Fruit fly (Drosophila melanogaster) whole organism, embryonic: ENCODE results near the gene CG31294.

Source experiments
- Abd-B ChIP-seq: fragments of 200-800 bp; sonication (Bioruptor generic); optimal IDR thresholded peaks from 2 replicates; lab custom pipeline; 2018; ENCODE audit warnings: missing biosample characterization, mild to moderate bottlenecking, missing genetic modification characterization, moderate library complexity
- B-H1 ChIP-seq: fragments of 200-800 bp; sonication (Bioruptor generic); IDR thresholded peaks from 3 replicates; pipeline ENCODE4 v1.3.6; 2022; ENCODE audit warnings: missing biosample characterization, missing genetic modification characterization
- CG10565 ChIP-seq: fragments of 200-800 bp; sonication (Bioruptor generic); optimal IDR thresholded peaks from 3 replicates; lab custom pipeline; 2016; ENCODE audit warnings: missing biosample characterization, mild to moderate bottlenecking, missing genetic modification characterization
- CG11456 ChIP-seq: fragments of 200-800 bp; sonication (Bioruptor generic); IDR thresholded peaks from 3 replicates; pipeline ENCODE4 v1.3.6; 2022; ENCODE audit warnings: missing biosample characterization, missing genetic modification characterization
- CG12659 ChIP-seq: fragments of 200-800 bp; sonication (Bioruptor generic); optimal IDR thresholded peaks from 3 replicates; lab custom pipeline; 2017; ENCODE audit warnings: mild to moderate bottlenecking, missing biosample characterization, missing genetic modification reagents, missing genetic modification characterization
- CG13296 ChIP-seq: fragments of 200-800 bp; sonication (Bioruptor generic); optimal IDR thresholded peaks from 3 replicates; lab custom pipeline; 2018; ENCODE audit warnings: missing biosample characterization, mild to moderate bottlenecking, missing genetic modification characterization
- CG15073 ChIP-seq: fragments of 200-800 bp; sonication (Bioruptor generic); optimal IDR thresholded peaks from 2 replicates; lab custom pipeline; 2016; ENCODE audit warnings: missing biosample characterization, missing genetic modification characterization
- CG17361 ChIP-seq: fragments of 200-800 bp; sonication (Bioruptor generic); IDR thresholded peaks from 3 replicates; pipeline ENCODE4 v1.3.6; 2022; ENCODE audit warnings: missing biosample characterization, missing genetic modification characterization
- CG2120 ChIP-seq: fragments of 200-800 bp; sonication (Bioruptor generic); optimal IDR thresholded peaks from 3 replicates; lab custom pipeline; 2016; ENCODE audit warnings: missing biosample characterization, missing genetic modification characterization
- CG30431 ChIP-seq: fragments of 200-800 bp; sonication (Bioruptor generic); optimal IDR thresholded peaks from 2 replicates; lab custom pipeline; 2017; ENCODE audit warnings: missing biosample characterization, missing genetic modification characterization
- CG34376 ChIP-seq: fragments of 200-800 bp; sonication (Bioruptor generic); optimal IDR thresholded peaks from 2 replicates; lab custom pipeline; 2018; ENCODE audit warnings: missing biosample characterization, mild to moderate bottlenecking, missing genetic modification characterization
- CG34422 ChIP-seq: fragments of 200-800 bp; sonication (Bioruptor generic); IDR thresholded peaks from 3 replicates; pipeline ENCODE4 v1.3.6; 2022; ENCODE audit warnings: missing biosample characterization, missing genetic modification characterization
- CG4328 ChIP-seq: fragments of 200-800 bp; sonication (Bioruptor generic); optimal IDR thresholded peaks from 3 replicates; lab custom pipeline; 2017; ENCODE audit warnings: missing biosample characterization, missing genetic modification reagents, missing genetic modification characterization
- CG43689 ChIP-seq: fragments of 200-800 bp; sonication (Bioruptor generic); IDR thresholded peaks from 2 replicates; pipeline ENCODE4 v1.3.6; 2022; ENCODE audit warnings: missing biosample characterization, missing genetic modification characterization
- CG4730 ChIP-seq: fragments of 200-800 bp; sonication (Bioruptor generic); IDR thresholded peaks from 2 replicates; pipeline ENCODE4 v1.3.6; 2022; ENCODE audit warnings: missing biosample characterization, missing genetic modification characterization
- CG6689 ChIP-seq: fragments of 200-800 bp; sonication (Bioruptor generic); IDR thresholded peaks from 2 replicates; pipeline ENCODE4 v1.3.6; 2022; ENCODE audit warnings: missing biosample characterization, missing genetic modification characterization
- CG6813 ChIP-seq: fragments of 200-800 bp; sonication (Bioruptor generic); optimal IDR thresholded peaks from 2 replicates; lab custom pipeline; 2017; ENCODE audit warnings: missing biosample characterization, missing genetic modification characterization, mild to moderate bottlenecking, moderate library complexity, missing genetic modification reagents
- CG7357 ChIP-seq: fragments of 200-800 bp; sonication (Bioruptor generic); IDR thresholded peaks from 3 replicates; pipeline ENCODE4 v1.3.6; 2022; ENCODE audit warnings: missing biosample characterization, missing genetic modification characterization
- CG7928 ChIP-seq: fragments of 200-800 bp; sonication (Bioruptor generic); optimal IDR thresholded peaks from 2 replicates; lab custom pipeline; 2017; ENCODE audit warnings: missing biosample characterization, mild to moderate bottlenecking, missing genetic modification characterization
- CG7987 ChIP-seq: fragments of 200-800 bp; sonication (Bioruptor generic); optimal IDR thresholded peaks from 2 replicates; lab custom pipeline; 2018; ENCODE audit warnings: missing biosample characterization, mild to moderate bottlenecking, missing genetic modification characterization, moderate library complexity
- CG9932 ChIP-seq: fragments of 200-800 bp; sonication (Bioruptor generic); IDR thresholded peaks from 2 replicates; pipeline ENCODE4 v1.3.6; 2022; ENCODE audit warnings: missing biosample characterization, missing genetic modification characterization
- CkIIα-i1 ChIP-seq: fragments of 200-800 bp; sonication (Bioruptor generic); IDR thresholded peaks from 2 replicates; pipeline ENCODE4 v1.3.6; 2022; ENCODE audit warnings: missing biosample characterization, missing genetic modification characterization
- CrebB ChIP-seq: fragments of 200-800 bp; sonication (Bioruptor generic); optimal IDR thresholded peaks from 3 replicates; lab custom pipeline; 2018; ENCODE audit warnings: missing biosample characterization, mild to moderate bottlenecking, missing genetic modification characterization
- Deaf1 ChIP-seq: fragments of 200-800 bp; optimal IDR thresholded peaks from 3 replicates; lab custom pipeline; 2019; ENCODE audit warnings: missing biosample characterization, mild to moderate bottlenecking, missing genetic modification characterization, moderate library complexity
- Dll ChIP-seq: fragments of 200-800 bp; sonication (Bioruptor generic); IDR thresholded peaks from 4 replicates; pipeline ENCODE4 v1.3.6; 2022; ENCODE audit warnings: missing biosample characterization, missing genetic modification characterization; ENCODE audit not compliant: partially characterized antibody
- Drgx ChIP-seq: fragments of 200-800 bp; sonication (Bioruptor generic); IDR thresholded peaks from 2 replicates; pipeline ENCODE4 v1.3.6; 2022; ENCODE audit warnings: missing biosample characterization, missing genetic modification characterization
- Ets97D ChIP-seq: fragments of 200-800 bp; sonication (Bioruptor generic); optimal IDR thresholded peaks from 3 replicates; lab custom pipeline; 2016; ENCODE audit warnings: missing biosample characterization, missing genetic modification characterization
- Hmr ChIP-seq: fragments of 200-800 bp; sonication (Bioruptor generic); optimal IDR thresholded peaks from 3 replicates; lab custom pipeline; 2017; ENCODE audit warnings: mild to moderate bottlenecking, missing biosample characterization, missing genetic modification reagents, missing genetic modification characterization
- Mes4 ChIP-seq: fragments of 200-800 bp; sonication (Bioruptor generic); optimal IDR thresholded peaks from 2 replicates; lab custom pipeline; 2016; ENCODE audit warnings: missing biosample characterization, missing genetic modification characterization
- NC2β ChIP-seq: fragments of 200-800 bp; sonication (Bioruptor generic); optimal IDR thresholded peaks from 2 replicates; lab custom pipeline; 2016; ENCODE audit warnings: missing biosample characterization, missing genetic modification characterization
- Six4 ChIP-seq: fragments of 200-800 bp; sonication (Bioruptor generic); optimal IDR thresholded peaks from 2 replicates; lab custom pipeline; 2016; ENCODE audit warnings: missing biosample characterization, missing genetic modification characterization
- ab ChIP-seq: fragments of 200-800 bp; sonication (Bioruptor generic); optimal IDR thresholded peaks from 2 replicates; lab custom pipeline; 2016; ENCODE audit warnings: missing biosample characterization, missing genetic modification characterization
- al ChIP-seq: fragments of 200-800 bp; sonication (Bioruptor generic); IDR thresholded peaks from 2 replicates; pipeline ENCODE4 v1.3.6; 2022; ENCODE audit warnings: missing biosample characterization, missing genetic modification characterization
- ash1 ChIP-seq: fragments of 200-800 bp; sonication (Bioruptor generic); optimal IDR thresholded peaks from 2 replicates; lab custom pipeline; 2018; ENCODE audit warnings: missing biosample characterization, mild to moderate bottlenecking, missing genetic modification characterization
- cas ChIP-seq: fragments of 200-800 bp; sonication (Bioruptor generic); IDR thresholded peaks from 2 replicates; pipeline ENCODE4 v1.3.6; 2022; ENCODE audit warnings: missing biosample characterization, missing genetic modification characterization
- ci ChIP-seq: fragments of 200-800 bp; sonication (Bioruptor generic); IDR thresholded peaks from 3 replicates; pipeline ENCODE4 v1.3.6; 2022; ENCODE audit warnings: missing biosample characterization, missing genetic modification characterization
- disco-r ChIP-seq: fragments of 200-800 bp; sonication (Bioruptor generic); optimal IDR thresholded peaks from 2 replicates; lab custom pipeline; 2016; ENCODE audit warnings: missing biosample characterization, missing genetic modification characterization
- dmrt99B ChIP-seq: fragments of 200-800 bp; sonication (Bioruptor generic); optimal IDR thresholded peaks from 2 replicates; lab custom pipeline; 2018; ENCODE audit warnings: missing biosample characterization, mild to moderate bottlenecking, missing genetic modification characterization, moderate library complexity
- fd96Cb ChIP-seq: fragments of 200-800 bp; sonication (Bioruptor generic); optimal IDR thresholded peaks from 2 replicates; lab custom pipeline; 2018; ENCODE audit warnings: missing biosample characterization, mild to moderate bottlenecking, missing genetic modification characterization, moderate library complexity
- fu2 ChIP-seq: fragments of 200-800 bp; sonication (Bioruptor generic); optimal IDR thresholded peaks from 2 replicates; lab custom pipeline; 2016; ENCODE audit warnings: missing biosample characterization, missing genetic modification characterization
- gem ChIP-seq: fragments of 200-800 bp; sonication (Bioruptor generic); optimal IDR thresholded peaks from 2 replicates; lab custom pipeline; 2019; ENCODE audit warnings: missing biosample characterization, mild to moderate bottlenecking, missing genetic modification characterization, moderate library complexity
- jumu ChIP-seq: fragments of 200-800 bp; sonication (Bioruptor generic); optimal IDR thresholded peaks from 3 replicates; lab custom pipeline; 2016; ENCODE audit warnings: missing biosample characterization, missing genetic modification characterization
- kni ChIP-seq: fragments of 200-800 bp; sonication (Bioruptor generic); optimal IDR thresholded peaks from 3 replicates; lab custom pipeline; 2017; ENCODE audit warnings: mild to moderate bottlenecking, missing biosample characterization, missing genetic modification reagents, missing genetic modification characterization
- luna ChIP-seq: fragments of 200-800 bp; sonication (Bioruptor generic); optimal IDR thresholded peaks from 2 replicates; lab custom pipeline; 2016; ENCODE audit warnings: missing biosample characterization, missing genetic modification characterization
- otp ChIP-seq: fragments of 200-800 bp; sonication (Bioruptor generic); IDR thresholded peaks from 3 replicates; pipeline ENCODE4, ENCODE4 v1.3.6; 2022; ENCODE audit warnings: missing biosample characterization, missing genetic modification characterization
- pho ChIP-seq: fragments of 200-800 bp; sonication (Bioruptor generic); optimal IDR thresholded peaks from 2 replicates; lab custom pipeline; 2016; ENCODE audit warnings: missing biosample characterization, missing genetic modification characterization
- schlank ChIP-seq: fragments of 200-800 bp; sonication (Bioruptor generic); optimal IDR thresholded peaks from 2 replicates; lab custom pipeline; 2018; ENCODE audit warnings: missing biosample characterization, mild to moderate bottlenecking, missing genetic modification characterization
- sob ChIP-seq: fragments of 200-800 bp; sonication (Bioruptor generic); IDR thresholded peaks from 2 replicates; pipeline ENCODE4 v1.3.6; 2022; ENCODE audit warnings: missing biosample characterization, missing genetic modification characterization
- unc-4 ChIP-seq: fragments of 200-800 bp; sonication (Bioruptor generic); IDR thresholded peaks from 2 replicates; pipeline ENCODE4 v1.3.6; 2022; ENCODE audit warnings: missing biosample characterization, missing genetic modification characterization; ENCODE audit not compliant: partially characterized antibody

CG31294 gene

DNA sequence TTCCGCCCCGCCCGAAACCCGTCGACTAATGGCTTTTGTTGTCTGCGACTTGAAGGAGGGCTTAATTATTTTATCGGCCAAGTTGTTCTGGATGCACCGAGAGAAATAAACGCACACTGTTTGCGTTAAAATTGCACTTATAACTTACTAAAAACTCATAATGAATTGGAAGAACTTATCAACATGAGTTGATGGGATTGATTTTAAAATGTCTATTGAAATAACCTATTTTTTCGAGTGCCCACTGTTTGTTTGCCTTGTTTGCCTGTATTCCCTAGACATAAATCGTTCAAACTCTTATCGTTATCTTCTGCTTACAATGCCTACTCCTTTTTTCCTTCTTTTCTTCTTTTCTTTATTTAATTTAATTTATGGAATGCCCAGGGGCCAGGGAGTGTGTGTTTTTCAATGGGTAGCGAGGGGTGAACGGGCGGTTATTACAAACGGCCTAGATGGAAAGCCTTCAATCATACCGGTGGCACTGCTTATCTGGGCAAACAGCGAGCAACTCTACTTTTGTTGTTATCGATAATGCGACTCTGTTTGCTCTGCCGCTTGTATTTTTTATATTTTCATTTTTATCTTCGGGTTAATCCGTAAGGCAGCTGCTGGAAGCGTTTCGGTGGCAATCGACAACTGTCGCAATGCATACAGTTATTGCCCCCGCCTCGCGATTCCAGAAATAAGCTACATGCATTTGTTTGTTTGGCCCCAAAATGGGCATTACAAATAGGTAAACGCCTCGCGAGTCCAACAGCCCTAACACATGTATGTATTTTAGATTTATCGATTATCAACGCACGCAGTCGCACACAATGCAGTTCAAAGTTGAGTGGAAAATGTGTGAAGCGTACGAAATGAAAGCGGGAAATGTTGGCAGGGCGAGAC, 40.0 kb downstream of the CG31294 start (continued):
- TF ChIP-seq CG2120 (GFP tag; lab: Kevin White, UChicago), result peak; percentile 10
- peak; percentile 26; the same call in 1 of the 2 replicates for TF ChIP-seq Drgx (GFP tag; lab: Robert Waterston, UW)
- peak; percentile 53 for TF ChIP-seq CrebB (tag; lab: Kevin White, UChicago)
- peak; percentile 14 for TF ChIP-seq CG30431 (GFP tag; lab: Kevin White, UChicago)
- no peak for TF ChIP-seq CG43689 (GFP tag; lab: Robert Waterston, UW)
- TF ChIP-seq sob (GFP tag; lab: Robert Waterston, UW), result no peak
- TF ChIP-seq CG15073 (GFP tag; lab: Kevin White, UChicago), result no peak
- TF ChIP-seq gem (tag; lab: Kevin White, UChicago), result peak; percentile 79
- TF ChIP-seq CG7357, result no peak
- peak; percentile 56 for TF ChIP-seq kni (GFP tag; lab: Kevin White, UChicago)
- TF ChIP-seq CG10565 (GFP tag; lab: Kevin White, UChicago), result no peak
- TF ChIP-seq CG17361 (GFP tag; lab: Robert Waterston, UW), result peak; percentile 60; the same call in 2 of the 3 replicates
- TF ChIP-seq CG34376 (GFP tag; lab: Kevin White, UChicago), result no peak
- TF ChIP-seq cas (GFP tag; lab: Robert Waterston, UW), result no peak
- peak; percentile 27 for TF ChIP-seq Hmr (GFP tag; lab: Kevin White, UChicago)
- peak; percentile 28 for TF ChIP-seq CG12659 (GFP tag; lab: Kevin White, UChicago)
- no peak for TF ChIP-seq Ets97D (GFP tag; lab: Kevin White, UChicago)
- TF ChIP-seq disco-r (GFP tag; lab: Kevin White, UChicago), result no peak
- TF ChIP-seq CG34422 (GFP tag; lab: Robert Waterston, UW), result peak; percentile 26; the same call in 1 of the 3 replicates
- no peak for TF ChIP-seq Six4 (GFP tag; lab: Kevin White, UChicago)
- TF ChIP-seq CG6689 (GFP tag; lab: Robert Waterston, UW), result peak; percentile 61
- peak; percentile 14 for TF ChIP-seq jumu (GFP tag; lab: Kevin White, UChicago)
- TF ChIP-seq CG4328, result no peak
- no peak for TF ChIP-seq pho (GFP tag; lab: Kevin White, UChicago)
- no peak for TF ChIP-seq CG13296 (GFP tag; lab: Kevin White, UChicago)
- no peak for TF ChIP-seq ash1 (GFP tag; lab: Kevin White, UChicago)
- peak; percentile 62; the same call in 1 of the 3 replicates for TF ChIP-seq otp (GFP tag; lab: Robert Waterston, UW)
- TF ChIP-seq ci (GFP tag; lab: Robert Waterston, UW), result peak; percentile 52
- TF ChIP-seq ab, result no peak
- peak; percentile 54 for TF ChIP-seq Mes4 (GFP tag; lab: Kevin White, UChicago)
- TF ChIP-seq Deaf1 (tag; lab: Kevin White, UChicago), result no peak
- no peak for TF ChIP-seq CG7928 (GFP tag; lab: Kevin White, UChicago)
- TF ChIP-seq schlank (tag; lab: Kevin White, UChicago), result no peak
- TF ChIP-seq fu2 (GFP tag; lab: Kevin White, UChicago), result no peak
- TF ChIP-seq Dll (GFP tag; lab: Robert Waterston, UW), result no peak
- no peak for TF ChIP-seq luna (GFP tag; lab: Kevin White, UChicago)
- peak; percentile 52 for TF ChIP-seq fd96Cb (tag; lab: Kevin White, UChicago)
- TF ChIP-seq CG11456 (GFP tag; lab: Robert Waterston, UW), result no peak
- TF ChIP-seq Abd-B (GFP tag; lab: Kevin White, UChicago), result no peak
- TF ChIP-seq B-H1, result peak; percentile 16; the same call in 1 of the 3 replicates
- 0 out of 2 replicates have a peak, but pooled peaks have one; percentile 27 for TF ChIP-seq CkIIα-i1 (GFP tag; lab: Robert Waterston, UW)
- peak; percentile 43; the same call in 1 of the 2 replicates for TF ChIP-seq CG4730 (GFP tag; lab: Robert Waterston, UW)
- peak; percentile 53 for TF ChIP-seq dmrt99B (tag; lab: Kevin White, UChicago)
- no peak for TF ChIP-seq CG9932 (GFP tag; lab: Robert Waterston, UW)
- TF ChIP-seq CG6813, result no peak
- TF ChIP-seq unc-4 (GFP tag; lab: Robert Waterston, UW), result no peak
- TF ChIP-seq al (GFP tag; lab: Robert Waterston, UW), result no peak
- no peak for TF ChIP-seq CG7987
- no peak for TF ChIP-seq NC2β (GFP tag; lab: Kevin White, UChicago)
